Worm (Caenorhabditis elegans) whole organism, midembryonic: ENCODE results near the gene clh-2.

Experiments used
- T22C8.4 ChIP-seq: fragments of 200-800 bp; sonication (Bioruptor generic); IDR thresholded peaks from 2 replicates; pipeline ENCODE4 v1.3.6; 2022; ENCODE audit warnings: missing genetic modification characterization, missing compliant biosample characterization
- cog-1 ChIP-seq: sonication (generic microtip); optimal IDR thresholded peaks from 2 replicates; lab custom pipeline; 2016; ENCODE audit warnings: missing genetic modification characterization, missing compliant biosample characterization
- flt-1 ChIP-seq: fragments of 200-800 bp; sonication (Bioruptor generic); IDR thresholded peaks from 2 replicates; pipeline ENCODE4 v1.3.6; 2022; ENCODE audit warnings: missing genetic modification characterization, missing compliant biosample characterization
- klf-2 ChIP-seq: fragments of 200-800 bp; sonication (Bioruptor generic); conservative IDR thresholded peaks from 2 replicates; pipeline ENCODE4 v1.3.6; 2022; ENCODE audit warnings: missing genetic modification reagents, missing genetic modification characterization, missing compliant biosample characterization
- med-1 ChIP-seq: sonication (generic microtip); optimal IDR thresholded peaks from 2 replicates; lab custom pipeline; 2017; ENCODE audit warnings: missing genetic modification characterization, mild to moderate bottlenecking, missing compliant biosample characterization, antibody characterized with exemption, missing genetic modification reagents; ENCODE audit not compliant: insufficient read depth
- ref-1 ChIP-seq: fragments of 200-800 bp; sonication (Bioruptor generic); conservative IDR thresholded peaks from 2 replicates; pipeline ENCODE4 v1.3.6; 2022; ENCODE audit warnings: missing genetic modification reagents, missing genetic modification characterization, missing compliant biosample characterization
- tab-1 ChIP-seq: fragments of 200-800 bp; sonication (Bioruptor generic); IDR thresholded peaks from 2 replicates; pipeline ENCODE4 v1.3.6; 2022; ENCODE audit warnings: missing genetic modification characterization, missing compliant biosample characterization
- ztf-23 ChIP-seq: fragments of 200-800 bp; sonication (Bioruptor generic); IDR thresholded peaks from 2 replicates; pipeline ENCODE4 v1.3.6; 2022; ENCODE audit warnings: missing genetic modification reagents, missing genetic modification characterization, missing compliant biosample characterization
- ztf-29 ChIP-seq: fragments of 200-800 bp; sonication (Bioruptor generic); IDR thresholded peaks from 2 replicates; pipeline ENCODE4 v1.3.6; 2022; ENCODE audit warnings: missing genetic modification reagents, missing genetic modification characterization, missing compliant biosample characterization

Gene clh-2

ce11 chrII:11351599-11351998, at the start of gene clh-2:
TSS of gene clh-2 (plus strand) at chrII:11351899.
- TF ChIP-seq flt-1 (GFP tag; lab: Robert Waterston, UW) (no peak), tab-1 (GFP tag; lab: Robert Waterston, UW) (no peak), T22C8.4 (GFP tag; lab: Robert Waterston, UW) (no peak), cog-1 (tag; lab: Kevin White, UChicago) (no peak), ref-1 (no peak), klf-2 (GFP tag; lab: Robert Waterston, UW) (no peak), ztf-23 (GFP tag; lab: Robert Waterston, UW) (no peak), ztf-29 (GFP tag; lab: Robert Waterston, UW) (no peak), med-1 (no peak)

- no peak for TF ChIP-seq klf-2 (GFP tag; lab: Robert Waterston, UW)
- no peak for TF ChIP-seq med-1
- TF ChIP-seq ref-1: no peak
- no peak for TF ChIP-seq tab-1 (GFP tag; lab: Robert Waterston, UW)
- TF ChIP-seq ztf-29 (GFP tag; lab: Robert Waterston, UW): no peak
- no peak for TF ChIP-seq flt-1 (GFP tag; lab: Robert Waterston, UW)
- no peak for TF ChIP-seq T22C8.4 (GFP tag; lab: Robert Waterston, UW)
- TF ChIP-seq ztf-23 (GFP tag; lab: Robert Waterston, UW): no peak
- no peak for TF ChIP-seq cog-1 (tag; lab: Kevin White, UChicago)
Observed at ce11 chrII:11302591-11302990, 49.1 kb upstream of the clh-2 start, which contains the start of gene samp-1. TSS of gene samp-1 (plus strand) at chrII:11302891.

ce11 chrII:11305627-11306449, 45.9 kb upstream of the clh-2 start, which contains the start of gene rsf-1:
TSS of gene rsf-1 (plus strand) at chrII:11306399.
- TF ChIP-seq cog-1 (tag; lab: Kevin White, UChicago) (peak; percentile 44), ztf-29 (GFP tag; lab: Robert Waterston, UW) (no peak)

ce11 chrII:11307332-11307731, 44.4 kb upstream of the clh-2 start:
- TF ChIP-seq ref-1 (no peak), med-1 (no peak), flt-1 (GFP tag; lab: Robert Waterston, UW) (no peak), ztf-29 (GFP tag; lab: Robert Waterston, UW) (no peak), tab-1 (GFP tag; lab: Robert Waterston, UW) (no peak), klf-2 (GFP tag; lab: Robert Waterston, UW) (no peak), ztf-23 (GFP tag; lab: Robert Waterston, UW) (no peak), cog-1 (tag; lab: Kevin White, UChicago) (no peak), T22C8.4 (GFP tag; lab: Robert Waterston, UW) (no peak)

- no peak for TF ChIP-seq klf-2 (GFP tag; lab: Robert Waterston, UW)
- no peak for TF ChIP-seq ztf-23 (GFP tag; lab: Robert Waterston, UW)
- no peak for TF ChIP-seq flt-1 (GFP tag; lab: Robert Waterston, UW)
- TF ChIP-seq ztf-29 (GFP tag; lab: Robert Waterston, UW): no peak
- no peak for TF ChIP-seq ref-1
- TF ChIP-seq T22C8.4 (GFP tag; lab: Robert Waterston, UW): no peak
- no peak for TF ChIP-seq cog-1 (tag; lab: Kevin White, UChicago)
- no peak for TF ChIP-seq tab-1 (GFP tag; lab: Robert Waterston, UW)
- no peak for TF ChIP-seq med-1
Observed at ce11 chrII:11307953-11308352, 43.7 kb upstream of the clh-2 start.

ce11 chrII:11312223-11312622, 39.5 kb upstream of the clh-2 start, which contains the start of gene T24F1.7:
TSS of gene T24F1.7 (plus strand) at chrII:11312523.
- no peak for TF ChIP-seq T22C8.4 (GFP tag; lab: Robert Waterston, UW)
- TF ChIP-seq klf-2 (GFP tag; lab: Robert Waterston, UW): no peak
- TF ChIP-seq tab-1 (GFP tag; lab: Robert Waterston, UW): 0 out of 2 replicates have a peak, but pooled peaks have one; percentile 13
- no peak for TF ChIP-seq med-1

- no peak for TF ChIP-seq ztf-29 (GFP tag; lab: Robert Waterston, UW)
- no peak for TF ChIP-seq ref-1
- no peak for TF ChIP-seq T22C8.4 (GFP tag; lab: Robert Waterston, UW)
- no peak for TF ChIP-seq cog-1 (tag; lab: Kevin White, UChicago)
- TF ChIP-seq tab-1 (GFP tag; lab: Robert Waterston, UW): no peak
- no peak for TF ChIP-seq klf-2 (GFP tag; lab: Robert Waterston, UW)
- no peak for TF ChIP-seq med-1
- no peak for TF ChIP-seq flt-1 (GFP tag; lab: Robert Waterston, UW)
- TF ChIP-seq ztf-23 (GFP tag; lab: Robert Waterston, UW): no peak
Observed at ce11 chrII:11314165-11314564, 37.5 kb upstream of the clh-2 start, which contains the start of gene T24F1.4. TSS of gene T24F1.4 (minus strand) at chrII:11314265.

ce11 chrII:11316663-11317062, 35.0 kb upstream of the clh-2 start:
- TF ChIP-seq klf-2 (GFP tag; lab: Robert Waterston, UW) (no peak), ztf-29 (GFP tag; lab: Robert Waterston, UW) (no peak), ztf-23 (GFP tag; lab: Robert Waterston, UW) (no peak), tab-1 (GFP tag; lab: Robert Waterston, UW) (no peak), flt-1 (GFP tag; lab: Robert Waterston, UW) (no peak), cog-1 (tag; lab: Kevin White, UChicago) (no peak), med-1 (no peak), ref-1 (no peak), T22C8.4 (GFP tag; lab: Robert Waterston, UW) (no peak)

ce11 chrII:11319591-11319990, 32.1 kb upstream of the clh-2 start, which contains the start of gene nlp-51:
TSS of gene nlp-51 (minus strand) at chrII:11319691.
- TF ChIP-seq ztf-29 (GFP tag; lab: Robert Waterston, UW) (no peak), cog-1 (tag; lab: Kevin White, UChicago) (no peak), ztf-23 (GFP tag; lab: Robert Waterston, UW) (no peak), T22C8.4 (GFP tag; lab: Robert Waterston, UW) (no peak), ref-1 (no peak), flt-1 (GFP tag; lab: Robert Waterston, UW) (no peak), tab-1 (GFP tag; lab: Robert Waterston, UW) (no peak), klf-2 (GFP tag; lab: Robert Waterston, UW) (no peak), med-1 (no peak)
